Worm (Caenorhabditis elegans): Measurements from ENCODE around the gene fbxa-133.
"Not testable (repeated sequence)": the region's sequence is repeated elsewhere in the genome, so short reads cannot be mapped to it uniquely, and the experiment has no call there.

The fbxa-133 gene

DNA sequence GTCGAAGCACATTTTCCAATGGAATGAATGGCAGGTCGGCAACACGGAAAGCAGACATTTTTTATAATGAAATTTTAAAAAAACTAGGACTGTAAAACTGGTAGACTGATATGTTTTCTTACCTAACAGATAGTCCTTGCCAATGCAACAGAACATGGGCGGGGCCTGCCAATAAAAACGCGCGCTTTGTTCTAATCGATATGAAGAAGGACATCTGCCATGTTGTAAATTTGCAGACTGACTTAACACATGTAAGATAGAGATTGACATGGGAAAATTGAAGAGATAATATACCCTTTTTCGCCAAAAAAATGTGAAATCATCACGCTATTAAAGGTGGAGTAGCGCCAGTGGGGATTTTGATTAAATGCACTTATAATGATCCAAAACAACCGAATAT lies 31.8 kb upstream of the fbxa-133 start, which contains the start of gene C38D9.8:
Gene C38D9.8, minus strand, starts transcription at position 101 of the 400 bp plus-strand sequence.
- TF ChIP-seq flt-1 (GFP tag; IDR thresholded peaks at IDR 0.05) (no peak), cog-1 (tag; optimal IDR thresholded peaks at IDR 0.05) (no peak), tab-1 (GFP tag; IDR thresholded peaks at IDR 0.05) (no peak), ztf-23 (GFP tag; IDR thresholded peaks at IDR 0.05) (no peak), ref-1 (GFP tag; conservative IDR thresholded peaks at IDR 0.05) (no peak), med-1 (GFP tag; optimal IDR thresholded peaks at IDR 0.05; ENCODE audit: insufficient read depth) (no peak), ztf-29 (GFP tag; IDR thresholded peaks at IDR 0.05) (no peak), klf-2 (GFP tag; conservative IDR thresholded peaks at IDR 0.05) (no peak), T22C8.4 (GFP tag; IDR thresholded peaks at IDR 0.05) (no peak)

- no peak for TF ChIP-seq ztf-23 (GFP tag; IDR thresholded peaks at IDR 0.05)
These were observed 26.2 kb upstream of the fbxa-133 start, which contains the start of gene fbxa-174 for ce11 chrV:17558377-17558776. Gene fbxa-174, minus strand, starts transcription at chrV:17558477.

ce11 chrV:17558946-17559345 lies 25.6 kb upstream of the fbxa-133 start, which contains the start of gene fbxa-172:
Gene fbxa-172, plus strand, starts transcription at chrV:17559246.
- TF ChIP-seq ztf-29 (GFP tag; IDR thresholded peaks at IDR 0.05) = no peak
- no peak for TF ChIP-seq med-1 (GFP tag; optimal IDR thresholded peaks at IDR 0.05; ENCODE audit: insufficient read depth)
- no peak for TF ChIP-seq cog-1 (tag; optimal IDR thresholded peaks at IDR 0.05)
- no peak for TF ChIP-seq ztf-23 (GFP tag; IDR thresholded peaks at IDR 0.05)
- no peak for TF ChIP-seq T22C8.4 (GFP tag; IDR thresholded peaks at IDR 0.05)
- no peak for TF ChIP-seq klf-2 (GFP tag; conservative IDR thresholded peaks at IDR 0.05)
- no peak for TF ChIP-seq flt-1 (GFP tag; IDR thresholded peaks at IDR 0.05)
- TF ChIP-seq tab-1 (GFP tag; IDR thresholded peaks at IDR 0.05) = no peak
- TF ChIP-seq ref-1 (GFP tag; conservative IDR thresholded peaks at IDR 0.05) = no peak

DNA sequence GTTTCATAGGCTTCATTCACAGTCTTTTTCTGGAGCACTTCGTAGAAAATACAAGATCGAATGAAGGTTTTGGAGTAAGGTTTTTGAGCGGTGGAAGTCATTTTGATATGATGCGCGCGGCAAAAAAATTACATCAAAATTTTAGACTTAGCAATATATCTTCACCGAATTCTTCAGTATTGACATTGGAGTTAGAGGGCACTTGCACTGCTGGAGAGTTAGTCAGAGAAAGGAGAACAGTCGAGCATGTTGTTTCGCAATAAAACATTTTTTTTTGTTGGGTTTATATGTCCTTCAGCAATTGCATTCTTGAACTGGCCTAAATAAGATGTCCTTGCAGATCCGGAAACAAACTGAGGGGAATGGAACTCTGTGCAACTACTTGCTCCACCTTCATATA lies 18.7 kb upstream of the fbxa-133 start, which contains the start of gene fbxa-171:
Gene fbxa-171, minus strand, starts transcription at position 101 of the 400 bp plus-strand sequence.
- TF ChIP-seq ztf-23 (GFP tag; IDR thresholded peaks at IDR 0.05) (no peak), cog-1 (tag; optimal IDR thresholded peaks at IDR 0.05) (no peak), ref-1 (GFP tag; conservative IDR thresholded peaks at IDR 0.05) (no peak), med-1 (GFP tag; optimal IDR thresholded peaks at IDR 0.05; ENCODE audit: insufficient read depth) (no peak), tab-1 (GFP tag; IDR thresholded peaks at IDR 0.05) (no peak), klf-2 (GFP tag; conservative IDR thresholded peaks at IDR 0.05) (no peak), ztf-29 (GFP tag; IDR thresholded peaks at IDR 0.05) (no peak), T22C8.4 (GFP tag; IDR thresholded peaks at IDR 0.05) (no peak), flt-1 (GFP tag; IDR thresholded peaks at IDR 0.05) (no peak)

- TF ChIP-seq klf-2 (GFP tag; conservative IDR thresholded peaks at IDR 0.05) = no peak
- no peak for TF ChIP-seq T22C8.4 (GFP tag; IDR thresholded peaks at IDR 0.05)
- TF ChIP-seq ztf-23 (GFP tag; IDR thresholded peaks at IDR 0.05) = no peak
- no peak for TF ChIP-seq flt-1 (GFP tag; IDR thresholded peaks at IDR 0.05)
- TF ChIP-seq ref-1 (GFP tag; conservative IDR thresholded peaks at IDR 0.05) = no peak
- TF ChIP-seq ztf-29 (GFP tag; IDR thresholded peaks at IDR 0.05) = no peak
- TF ChIP-seq med-1 (GFP tag; optimal IDR thresholded peaks at IDR 0.05; ENCODE audit: insufficient read depth) = no peak
- TF ChIP-seq tab-1 (GFP tag; IDR thresholded peaks at IDR 0.05) = no peak
- no peak for TF ChIP-seq cog-1 (tag; optimal IDR thresholded peaks at IDR 0.05)
These were observed 17.7 kb upstream of the fbxa-133 start, which contains the start of gene C38D9.2 for ce11 chrV:17566850-17567249. Gene C38D9.2, plus strand, starts transcription at chrV:17567150.

- TF ChIP-seq ztf-23 (GFP tag; IDR thresholded peaks at IDR 0.05) = no peak
- no peak for TF ChIP-seq klf-2 (GFP tag; conservative IDR thresholded peaks at IDR 0.05)
- no peak for TF ChIP-seq tab-1 (GFP tag; IDR thresholded peaks at IDR 0.05)
- TF ChIP-seq T22C8.4 (GFP tag; IDR thresholded peaks at IDR 0.05) = no peak
- TF ChIP-seq med-1 (GFP tag; optimal IDR thresholded peaks at IDR 0.05; ENCODE audit: insufficient read depth) = no peak
- TF ChIP-seq ztf-29 (GFP tag; IDR thresholded peaks at IDR 0.05) = no peak
- no peak for TF ChIP-seq ref-1 (GFP tag; conservative IDR thresholded peaks at IDR 0.05)
- TF ChIP-seq cog-1 (tag; optimal IDR thresholded peaks at IDR 0.05) = no peak
- TF ChIP-seq flt-1 (GFP tag; IDR thresholded peaks at IDR 0.05) = no peak
These were observed 4.6 kb upstream of the fbxa-133 start for ce11 chrV:17580017-17580416.

ce11 chrV:17595691-17596090 lies 11.1 kb downstream of the fbxa-133 start:
- TF ChIP-seq flt-1 (GFP tag; IDR thresholded peaks at IDR 0.05) (no peak), cog-1 (tag; optimal IDR thresholded peaks at IDR 0.05) (no peak), ztf-23 (GFP tag; IDR thresholded peaks at IDR 0.05) (no peak), T22C8.4 (GFP tag; IDR thresholded peaks at IDR 0.05) (no peak), med-1 (GFP tag; optimal IDR thresholded peaks at IDR 0.05; ENCODE audit: insufficient read depth) (no peak), ref-1 (GFP tag; conservative IDR thresholded peaks at IDR 0.05) (no peak), klf-2 (GFP tag; conservative IDR thresholded peaks at IDR 0.05) (no peak), ztf-29 (GFP tag; IDR thresholded peaks at IDR 0.05) (no peak), tab-1 (GFP tag; IDR thresholded peaks at IDR 0.05) (no peak)

ce11 chrV:17598810-17599209 lies 14.2 kb downstream of the fbxa-133 start, which contains the start of gene Y6G8.2:
Gene Y6G8.2, minus strand, starts transcription at chrV:17598956.
- TF ChIP-seq cog-1 (tag; optimal IDR thresholded peaks at IDR 0.05) (no peak), ztf-23 (GFP tag; IDR thresholded peaks at IDR 0.05) (no peak), med-1 (GFP tag; optimal IDR thresholded peaks at IDR 0.05; ENCODE audit: insufficient read depth) (no peak), ref-1 (GFP tag; conservative IDR thresholded peaks at IDR 0.05) (no peak), tab-1 (GFP tag; IDR thresholded peaks at IDR 0.05) (no peak), ztf-29 (GFP tag; IDR thresholded peaks at IDR 0.05) (no peak), flt-1 (GFP tag; IDR thresholded peaks at IDR 0.05) (no peak), klf-2 (GFP tag; conservative IDR thresholded peaks at IDR 0.05) (no peak), T22C8.4 (GFP tag; IDR thresholded peaks at IDR 0.05) (no peak)

DNA sequence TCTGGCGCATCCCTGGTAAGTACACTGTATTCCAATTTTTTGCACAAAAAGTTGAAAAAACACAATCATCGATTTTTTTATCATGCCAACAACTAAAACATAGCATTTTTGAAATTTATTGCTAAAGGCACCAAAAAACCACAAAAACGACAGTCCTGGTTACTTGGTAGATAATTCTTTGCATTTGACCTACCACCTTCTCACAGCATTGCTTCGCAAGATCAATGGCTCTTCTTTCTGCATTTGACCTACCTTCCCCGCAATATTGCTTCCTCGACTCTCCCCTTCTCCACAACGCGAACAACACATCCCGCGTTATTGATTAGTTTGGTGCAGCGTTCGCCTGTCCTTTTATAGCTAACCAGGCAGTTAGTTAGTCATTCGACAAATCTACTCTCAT lies 16.9 kb downstream of the fbxa-133 start, which contains the start of gene ztf-25:
Gene ztf-25, plus strand, starts transcription at position 301 of the 400 bp plus-strand sequence.
- TF ChIP-seq med-1 (GFP tag; optimal IDR thresholded peaks at IDR 0.05; ENCODE audit: insufficient read depth) (no peak), cog-1 (tag; optimal IDR thresholded peaks at IDR 0.05) (no peak), tab-1 (GFP tag; IDR thresholded peaks at IDR 0.05) (no peak), flt-1 (GFP tag; IDR thresholded peaks at IDR 0.05) (no peak), klf-2 (GFP tag; conservative IDR thresholded peaks at IDR 0.05) (no peak), ref-1 (GFP tag; conservative IDR thresholded peaks at IDR 0.05) (no peak), T22C8.4 (GFP tag; IDR thresholded peaks at IDR 0.05) (no peak), ztf-29 (GFP tag; IDR thresholded peaks at IDR 0.05) (no peak), ztf-23 (GFP tag; IDR thresholded peaks at IDR 0.05) (no peak)

ce11 chrV:17606050-17606449 lies 21.5 kb downstream of the fbxa-133 start, which contains the start of gene Y6G8.16:
Gene Y6G8.16, plus strand, starts transcription at chrV:17606350.
- TF ChIP-seq ztf-29 (GFP tag; IDR thresholded peaks at IDR 0.05); ref-1 (GFP tag; conservative IDR thresholded peaks at IDR 0.05); cog-1 (tag; optimal IDR thresholded peaks at IDR 0.05): not testable (repeated sequence)

Measured in whole organism, midembryonic.